Worm (Caenorhabditis elegans): ENCODE data around the gene C39E9.7.

- TF ChIP-seq nfya-1 (tag; optimal IDR thresholded peaks at IDR 0.05), result no peak
- no peak for TF ChIP-seq unc-42 (tag; optimal IDR thresholded peaks at IDR 0.05)
- TF ChIP-seq unc-3 (GFP tag; conservative IDR thresholded peaks at IDR 0.05), result no peak
- TF ChIP-seq unc-3 (tag; optimal IDR thresholded peaks at IDR 0.05), result no peak
- no peak for TF ChIP-seq ets-4 (tag; optimal IDR thresholded peaks at IDR 0.05)
- no peak for TF ChIP-seq lin-11 (tag; optimal IDR thresholded peaks at IDR 0.05)
- TF ChIP-seq ama-1 (optimal IDR thresholded peaks at IDR 0.05), result no peak
- no peak for TF ChIP-seq nhr-11 (tag; optimal IDR thresholded peaks at IDR 0.05)
- no peak for TF ChIP-seq hlh-6 (tag; optimal IDR thresholded peaks at IDR 0.05)
- TF ChIP-seq ceh-19 (GFP tag; optimal IDR thresholded peaks at IDR 0.05), result no peak
- TF ChIP-seq pha-4 (tag; optimal IDR thresholded peaks at IDR 0.05), result no peak
- no peak for TF ChIP-seq tbx-7 (tag; optimal IDR thresholded peaks at IDR 0.05)
- TF ChIP-seq sdc-2 (tag; optimal IDR thresholded peaks at IDR 0.05), result no peak
- TF ChIP-seq F13H6.1 (tag; optimal IDR thresholded peaks at IDR 0.05), result no peak
Measured at ce11 chrIV:13028746-13029673, 47.5 kb downstream of the C39E9.7 start.

Data from whole organism, late embryonic.